Worm (Caenorhabditis elegans) whole organism, late embryonic: ENCODE measurements around the gene M02E1.3.

Experiments
- C08G9.2 ChIP-seq: sonication (generic microtip); optimal IDR thresholded peaks from 2 replicates; lab custom pipeline; 2016; ENCODE audit warnings: mild to moderate bottlenecking, missing genetic modification characterization, moderate library complexity, missing compliant biosample characterization
- C38D4.7 ChIP-seq: fragments of 200-800 bp; sonication (Bioruptor generic); optimal IDR thresholded peaks from 2 replicates; lab custom pipeline; 2018; ENCODE audit warnings: mild to moderate bottlenecking, missing genetic modification characterization, moderate library complexity, missing compliant biosample characterization
- F13H6.1 ChIP-seq: sonication (generic microtip); optimal IDR thresholded peaks from 2 replicates; lab custom pipeline; 2016; ENCODE audit warnings: missing genetic modification characterization, missing compliant biosample characterization
- K02D7.2 ChIP-seq: sonication (generic microtip); optimal IDR thresholded peaks from 2 replicates; lab custom pipeline; 2017; ENCODE audit warnings: mild to moderate bottlenecking, missing genetic modification characterization, missing compliant biosample characterization
- K09A11.1 ChIP-seq: sonication (generic microtip); optimal IDR thresholded peaks from 2 replicates; lab custom pipeline; 2017; ENCODE audit warnings: antibody characterized with exemption, mild to moderate bottlenecking, missing genetic modification characterization, missing compliant biosample characterization; ENCODE audit not compliant: insufficient read depth
- T23F11.4 ChIP-seq: fragments of 200-800 bp; sonication (Bioruptor generic); optimal IDR thresholded peaks from 2 replicates; lab custom pipeline; 2018; ENCODE audit warnings: mild to moderate bottlenecking, missing genetic modification characterization, missing compliant biosample characterization
- ahr-1 ChIP-seq: sonication (generic microtip); optimal IDR thresholded peaks from 2 replicates; lab custom pipeline; 2016; ENCODE audit warnings: missing genetic modification characterization, missing compliant biosample characterization
- ceh-14 ChIP-seq: sonication (generic microtip); optimal IDR thresholded peaks from 2 replicates; lab custom pipeline; 2016; ENCODE audit warnings: missing genotype, missing genetic modification characterization, missing compliant biosample characterization
- ceh-18 ChIP-seq: sonication (generic microtip); optimal IDR thresholded peaks from 2 replicates; lab custom pipeline; 2016; ENCODE audit warnings: missing genetic modification characterization, missing compliant biosample characterization
- ceh-30 ChIP-seq: fragments of 150-350 bp; optimal IDR thresholded peaks from 2 replicates; lab custom pipeline; 2014; ENCODE audit warnings: missing biosample characterization, missing genetic modification characterization
- ceh-31 ChIP-seq: sonication (generic microtip); optimal IDR thresholded peaks from 2 replicates; lab custom pipeline; 2016; ENCODE audit warnings: missing genetic modification characterization, missing compliant biosample characterization
- ceh-34 ChIP-seq: sonication (generic microtip); optimal IDR thresholded peaks from 2 replicates; lab custom pipeline; 2016; ENCODE audit warnings: mild to moderate bottlenecking, missing genetic modification characterization, missing compliant biosample characterization
- ceh-6 ChIP-seq: fragments of 200-800 bp; sonication (Bioruptor generic); optimal IDR thresholded peaks from 2 replicates; lab custom pipeline; 2018; ENCODE audit warnings: mild to moderate bottlenecking, missing genetic modification characterization, missing compliant biosample characterization
- che-1 ChIP-seq: sonication (generic microtip); optimal IDR thresholded peaks from 2 replicates; lab custom pipeline; 2016; ENCODE audit warnings: mild to moderate bottlenecking, missing genetic modification characterization, missing compliant biosample characterization
- dmd-4 ChIP-seq: sonication (generic microtip); optimal IDR thresholded peaks from 2 replicates; lab custom pipeline; 2016; ENCODE audit warnings: borderline replicate concordance, missing genetic modification characterization, missing compliant biosample characterization
- dve-1 ChIP-seq: sonication (generic microtip); optimal IDR thresholded peaks from 2 replicates; lab custom pipeline; 2017; ENCODE audit warnings: antibody characterized with exemption, mild to moderate bottlenecking, missing genetic modification characterization, missing compliant biosample characterization
- elt-2 ChIP-seq: sonication (generic microtip); optimal IDR thresholded peaks from 2 replicates; lab custom pipeline; 2016; ENCODE audit warnings: missing genetic modification reagents, missing genetic modification characterization, missing compliant biosample characterization
- elt-4 ChIP-seq: sonication (generic microtip); optimal IDR thresholded peaks from 2 replicates; lab custom pipeline; 2016; ENCODE audit warnings: missing genetic modification characterization, missing compliant biosample characterization
- ets-4 ChIP-seq: sonication (generic microtip); optimal IDR thresholded peaks from 2 replicates; lab custom pipeline; 2016; ENCODE audit warnings: missing genetic modification characterization, missing compliant biosample characterization
- fax-1 ChIP-seq: sonication (generic microtip); optimal IDR thresholded peaks from 2 replicates; lab custom pipeline; 2016; ENCODE audit warnings: missing genotype, missing genetic modification characterization, missing compliant biosample characterization
- fkh-6 ChIP-seq: sonication (generic microtip); optimal IDR thresholded peaks from 2 replicates; lab custom pipeline; 2016; ENCODE audit warnings: missing genetic modification characterization, missing compliant biosample characterization
- hlh-15 ChIP-seq: sonication (generic microtip); optimal IDR thresholded peaks from 2 replicates; lab custom pipeline; 2016; ENCODE audit warnings: missing genetic modification characterization, missing compliant biosample characterization
- hlh-6 ChIP-seq: sonication (generic microtip); optimal IDR thresholded peaks from 2 replicates; lab custom pipeline; 2016; ENCODE audit warnings: missing genotype, missing genetic modification characterization, missing compliant biosample characterization
- hlh-8 ChIP-seq: sonication (generic microtip); optimal IDR thresholded peaks from 2 replicates; lab custom pipeline; 2016; ENCODE audit warnings: missing genotype, missing genetic modification characterization, missing compliant biosample characterization
- lim-6 ChIP-seq: sonication (generic microtip); optimal IDR thresholded peaks from 2 replicates; lab custom pipeline; 2016; ENCODE audit warnings: missing genetic modification characterization, missing compliant biosample characterization
- madf-2 ChIP-seq: sonication (generic microtip); optimal IDR thresholded peaks from 2 replicates; lab custom pipeline; 2017; ENCODE audit warnings: missing genetic modification characterization, missing compliant biosample characterization
- nhr-11 ChIP-seq: fragments of 150-350 bp; optimal IDR thresholded peaks from 2 replicates; lab custom pipeline; 2014; ENCODE audit warnings: missing biosample characterization, missing genetic modification characterization
- nhr-232 ChIP-seq: sonication (generic microtip); optimal IDR thresholded peaks from 2 replicates; lab custom pipeline; 2016; ENCODE audit warnings: missing genetic modification characterization, missing compliant biosample characterization
- npax-4 ChIP-seq: sonication (generic microtip); optimal IDR thresholded peaks from 2 replicates; lab custom pipeline; 2016; ENCODE audit warnings: missing genetic modification characterization, missing compliant biosample characterization
- odd-2 ChIP-seq: sonication (generic microtip); optimal IDR thresholded peaks from 2 replicates; lab custom pipeline; 2017; ENCODE audit warnings: antibody characterized with exemption, mild to moderate bottlenecking, missing genetic modification characterization, missing compliant biosample characterization
- pat-9 ChIP-seq: fragments of 200-800 bp; sonication (Bioruptor generic); optimal IDR thresholded peaks from 2 replicates; lab custom pipeline; 2018; ENCODE audit warnings: mild to moderate bottlenecking, missing genetic modification characterization, moderate library complexity, missing compliant biosample characterization
- pha-2 ChIP-seq: sonication (generic microtip); optimal IDR thresholded peaks from 2 replicates; lab custom pipeline; 2017; ENCODE audit warnings: mild to moderate bottlenecking, missing genetic modification characterization, missing compliant biosample characterization
- pqm-1 ChIP-seq: sonication (generic microtip); optimal IDR thresholded peaks from 2 replicates; lab custom pipeline; 2016; ENCODE audit warnings: missing genetic modification characterization, missing compliant biosample characterization
- pros-1 ChIP-seq: fragments of 150-350 bp; optimal IDR thresholded peaks from 2 replicates; lab custom pipeline; 2014; ENCODE audit warnings: missing biosample characterization, missing genetic modification reagents, missing genetic modification characterization
- rnt-1 ChIP-seq: sonication (generic microtip); optimal IDR thresholded peaks from 2 replicates; lab custom pipeline; 2016; ENCODE audit warnings: missing genetic modification characterization, missing compliant biosample characterization
- sdc-2 ChIP-seq: sonication (generic microtip); optimal IDR thresholded peaks from 2 replicates; lab custom pipeline; 2016; ENCODE audit warnings: missing genotype, missing genetic modification characterization, missing compliant biosample characterization
- sox-2 ChIP-seq: fragments of 200-800 bp; sonication (Bioruptor generic); IDR thresholded peaks from 2 replicates; pipeline ENCODE4 v1.3.6; 2022; ENCODE audit warnings: missing genetic modification reagents, missing genetic modification characterization, missing compliant biosample characterization
- sox-4 ChIP-seq: sonication (generic microtip); optimal IDR thresholded peaks from 2 replicates; lab custom pipeline; 2017; ENCODE audit warnings: mild to moderate bottlenecking, missing genetic modification characterization, inconsistent platforms, missing compliant biosample characterization
- syd-9 ChIP-seq: sonication (generic microtip); optimal IDR thresholded peaks from 2 replicates; lab custom pipeline; 2016; ENCODE audit warnings: mild to moderate bottlenecking, missing genetic modification characterization, moderate library complexity, missing compliant biosample characterization
- unc-3 ChIP-seq, 2 experiments: fragments of 200-800 bp in 1 of 2; sonication (Bioruptor generic) in 1 of 2; sonication (generic microtip) in 1 of 2; conservative IDR thresholded peaks in 1 of 2; optimal IDR thresholded peaks in 1 of 2; 2 replicates each; pipeline versions ENCODE4 v1.3.6 to Lab custom; 2016 to 2022; ENCODE audit warnings: missing compliant biosample characterization in 2 of 2, missing genetic modification characterization in 2 of 2, missing genetic modification reagents in 1 of 2
- unc-42 ChIP-seq: sonication (generic microtip); optimal IDR thresholded peaks from 2 replicates; lab custom pipeline; 2016; ENCODE audit warnings: missing genotype, missing genetic modification characterization, missing compliant biosample characterization
- unc-86 ChIP-seq: sonication (generic microtip); optimal IDR thresholded peaks from 2 replicates; lab custom pipeline; 2016; ENCODE audit warnings: missing genetic modification characterization, missing compliant biosample characterization
- zip-5 ChIP-seq: sonication (generic microtip); optimal IDR thresholded peaks from 2 replicates; lab custom pipeline; 2016; ENCODE audit warnings: missing genetic modification characterization, missing compliant biosample characterization

M02E1.3 gene

ce11 chrX:328736-329135 is 6.4 kb downstream of the M02E1.3 start:
- TF ChIP-seq dve-1 (tag; lab: Kevin White, UChicago) (no peak), sox-4 (tag; lab: Kevin White, UChicago) (no peak), hlh-8 (no peak), sox-2 (GFP tag; lab: Robert Waterston, UW) (no peak), dmd-4 (tag; lab: Kevin White, UChicago) (no peak), pros-1 (tag; lab: Kevin White, UChicago) (no peak), pha-2 (tag; lab: Kevin White, UChicago) (no peak), fax-1 (tag; lab: Kevin White, UChicago) (no peak), ceh-14 (tag; lab: Kevin White, UChicago) (no peak), syd-9 (no peak), unc-3 (GFP tag; conservative IDR thresholded peaks at IDR 0.05; lab: Robert Waterston, UW) (no peak), unc-3 (tag; optimal IDR thresholded peaks at IDR 0.05; lab: Kevin White, UChicago) (no peak)

- TF ChIP-seq ceh-18 (tag; lab: Kevin White, UChicago) (no peak), lim-6 (no peak), unc-42 (tag; lab: Kevin White, UChicago) (no peak), rnt-1 (tag; lab: Kevin White, UChicago) (no peak), odd-2 (tag; lab: Kevin White, UChicago) (no peak), sdc-2 (tag; lab: Kevin White, UChicago) (no peak), ceh-14 (tag; lab: Kevin White, UChicago) (no peak), fax-1 (tag; lab: Kevin White, UChicago) (no peak), pqm-1 (tag; lab: Kevin White, UChicago) (no peak), che-1 (no peak), C08G9.2 (tag; lab: Kevin White, UChicago) (no peak), ceh-31 (tag; lab: Kevin White, UChicago) (no peak), T23F11.4 (no peak), hlh-15 (no peak), madf-2 (tag; lab: Kevin White, UChicago) (no peak), ceh-34 (tag; lab: Kevin White, UChicago) (no peak), C38D4.7 (no peak), ahr-1 (tag; lab: Kevin White, UChicago) (no peak), K02D7.2 (no peak)
- TF ChIP-seq, all 69 proteins: peak for 0
Measured at ce11 chrX:332643-333042, 10.3 kb downstream of the M02E1.3 start.

DNA sequence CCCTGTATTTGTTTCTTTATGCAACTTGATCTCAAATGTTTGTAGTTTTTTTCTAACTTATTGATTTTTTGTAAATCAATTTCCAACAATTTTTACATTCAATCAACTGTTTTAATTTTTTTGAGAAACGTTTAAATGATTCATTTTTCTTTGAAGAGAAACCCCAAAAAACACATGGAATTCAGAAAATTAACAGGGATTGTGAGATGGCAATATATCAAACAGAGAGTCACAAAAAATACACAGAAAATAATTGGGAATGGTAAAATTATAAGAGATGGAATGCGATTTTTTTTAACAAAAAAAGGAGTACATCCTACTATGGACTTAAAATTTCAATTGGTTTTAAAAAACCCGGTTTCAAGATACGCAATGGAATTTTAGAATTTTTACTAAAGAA is 12.1 kb downstream of the M02E1.3 start:
- TF ChIP-seq nhr-11 (tag; lab: Kevin White, UChicago) (no peak), elt-4 (no peak), K02D7.2 (no peak), dmd-4 (tag; lab: Kevin White, UChicago) (no peak), ceh-18 (tag; lab: Kevin White, UChicago) (no peak), ceh-30 (tag; lab: Kevin White, UChicago) (no peak), lim-6 (no peak), hlh-6 (tag; lab: Kevin White, UChicago) (no peak), ceh-6 (GFP tag; lab: Kevin White, UChicago) (no peak), K09A11.1 (no peak), syd-9 (no peak), F13H6.1 (tag; lab: Kevin White, UChicago) (no peak)
- TF ChIP-seq, all 69 proteins: peak for 0

- no peak for TF ChIP-seq lim-6
- TF ChIP-seq elt-2 (tag; lab: Kevin White, UChicago): no peak
- TF ChIP-seq sox-4 (tag; lab: Kevin White, UChicago): no peak
- TF ChIP-seq T23F11.4: no peak
- TF ChIP-seq unc-42 (tag; lab: Kevin White, UChicago): no peak
- TF ChIP-seq zip-5 (tag; lab: Kevin White, UChicago): no peak
- no peak for TF ChIP-seq madf-2 (tag; lab: Kevin White, UChicago)
- no peak for TF ChIP-seq fkh-6
- no peak for TF ChIP-seq unc-86
- no peak for TF ChIP-seq nhr-232 (tag; lab: Kevin White, UChicago)
- TF ChIP-seq npax-4 (tag; lab: Kevin White, UChicago): no peak
- TF ChIP-seq rnt-1 (tag; lab: Kevin White, UChicago): no peak
- no peak for TF ChIP-seq ceh-30 (tag; lab: Kevin White, UChicago)
- no peak for TF ChIP-seq ets-4 (tag; lab: Kevin White, UChicago)
- no peak for TF ChIP-seq pat-9
- TF ChIP-seq, all 69 proteins: peak for 0
Measured at ce11 chrX:343822-344221, 21.5 kb downstream of the M02E1.3 start.
